Fruit fly (Drosophila melanogaster): ENCODE measurements around the gene CG15824.

DNA sequence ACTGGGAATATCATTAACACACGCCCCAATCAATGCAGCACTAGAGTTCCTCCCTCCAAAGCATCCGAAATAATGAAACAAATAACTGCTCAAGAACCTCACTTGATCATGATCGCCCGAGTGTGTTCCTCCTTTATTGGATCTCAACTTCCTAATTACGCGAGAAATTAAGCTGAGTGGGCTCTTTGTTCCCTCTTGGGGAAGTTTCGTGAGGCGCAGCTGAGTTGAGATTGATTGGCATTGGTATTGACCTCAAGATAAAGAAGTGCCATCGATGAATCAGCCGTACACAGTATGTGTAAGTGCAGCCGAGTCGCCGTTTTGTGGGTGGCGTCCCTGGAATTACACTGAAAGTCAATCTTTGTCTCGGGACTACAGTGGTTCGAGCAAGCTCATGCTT is 42.1 kb downstream of the CG15824 start:
- TF ChIP-seq dl (GFP tag; optimal IDR thresholded peaks at IDR 0.05; ENCODE audit: insufficient read depth in 1 of 2, partially characterized antibody in 2 of 2) = no peak
- TF ChIP-seq fru (GFP tag; optimal IDR thresholded peaks at IDR 0.05) = no peak

All from whole organism, wandering third instar larva.